Worm (Caenorhabditis elegans) whole organism, mixed stage, embryonic: ENCODE measurements around the gene osm-6.

ENCODE experiments used
- blmp-1 ChIP-seq: fragments of 150-350 bp; optimal IDR thresholded peaks from 2 replicates; lab custom pipeline; 2014; ENCODE audit warnings: missing biosample characterization, missing genetic modification characterization
- elt-1 ChIP-seq: sonication (generic microtip); optimal IDR thresholded peaks from 2 replicates; lab custom pipeline; 2017; ENCODE audit warnings: missing genetic modification characterization, mild to moderate bottlenecking, missing compliant biosample characterization, antibody characterized with exemption, moderate library complexity, borderline replicate concordance; ENCODE audit not compliant: insufficient read depth
- lin-13 ChIP-seq: fragments of 150-350 bp; optimal IDR thresholded peaks from 2 replicates; lab custom pipeline; 2014; ENCODE audit warnings: missing biosample characterization, missing genetic modification characterization
- mab-5 ChIP-seq: fragments of 150-350 bp; optimal IDR thresholded peaks from 2 replicates; lab custom pipeline; 2014; ENCODE audit warnings: missing biosample characterization, missing genetic modification characterization
- nhr-237 ChIP-seq: fragments of 150-350 bp; optimal IDR thresholded peaks from 2 replicates; lab custom pipeline; 2014; ENCODE audit warnings: missing biosample characterization, missing genetic modification characterization
- nhr-28 ChIP-seq: fragments of 150-350 bp; optimal IDR thresholded peaks from 2 replicates; lab custom pipeline; 2014; ENCODE audit warnings: missing biosample characterization, missing genetic modification characterization
- nhr-76 ChIP-seq: sonication (generic microtip); optimal IDR thresholded peaks from 2 replicates; lab custom pipeline; 2017; ENCODE audit warnings: missing biosample characterization, missing genetic modification characterization
- pha-4 ChIP-seq: fragments of 150-350 bp; optimal IDR thresholded peaks from 2 replicates; lab custom pipeline; 2018; ENCODE audit warnings: missing biosample characterization, missing genetic modification reagents, missing genetic modification characterization
- snpc-4 ChIP-seq: fragments of 150-350 bp; optimal IDR thresholded peaks from 2 replicates; lab custom pipeline; 2014; ENCODE audit warnings: missing biosample characterization, missing genetic modification characterization
- unc-120 ChIP-seq: sonication (generic microtip); optimal IDR thresholded peaks from 2 replicates; lab custom pipeline; 2017; ENCODE audit warnings: missing genetic modification characterization, missing compliant biosample characterization; ENCODE audit not compliant: poor library complexity, severe bottlenecking
- unc-62 ChIP-seq: fragments of 150-350 bp; optimal IDR thresholded peaks from 2 replicates; lab custom pipeline; 2014; ENCODE audit warnings: missing biosample characterization, missing genetic modification reagents, missing genetic modification characterization
- ztf-11 ChIP-seq: fragments of 150-350 bp; optimal IDR thresholded peaks from 2 replicates; lab custom pipeline; 2014; ENCODE audit warnings: missing biosample characterization, missing genetic modification characterization

ce11 chrV:11901260-11901659 is 26.0 kb downstream of the osm-6 start:
- no peak for TF ChIP-seq unc-62 (GFP tag; lab: Kevin White, UChicago)
- TF ChIP-seq snpc-4 = no peak
- TF ChIP-seq pha-4 (tag; lab: Kevin White, UChicago) = no peak
- TF ChIP-seq mab-5 (tag; lab: Kevin White, UChicago) = no peak
- no peak for TF ChIP-seq lin-13 (tag; lab: Kevin White, UChicago)
- no peak for TF ChIP-seq nhr-237 (tag; lab: Kevin White, UChicago)
- TF ChIP-seq nhr-28 (tag; lab: Kevin White, UChicago) = no peak
- TF ChIP-seq unc-120 (tag; lab: Kevin White, UChicago) = no peak
- TF ChIP-seq ztf-11 = no peak
- no peak for TF ChIP-seq blmp-1 (tag; lab: Kevin White, UChicago)
- no peak for TF ChIP-seq elt-1 (tag; lab: Kevin White, UChicago)
- TF ChIP-seq nhr-76 (tag; lab: Kevin White, UChicago) = no peak
